Worm (Caenorhabditis elegans) whole organism, midembryonic: ENCODE data around the gene stdh-2.

Source experiments
- T22C8.4 ChIP-seq: fragments of 200-800 bp; sonication (Bioruptor generic); IDR thresholded peaks from 2 replicates; pipeline ENCODE4 v1.3.6; 2022; ENCODE audit warnings: missing genetic modification characterization, missing compliant biosample characterization
- cog-1 ChIP-seq: sonication (generic microtip); optimal IDR thresholded peaks from 2 replicates; lab custom pipeline; 2016; ENCODE audit warnings: missing genetic modification characterization, missing compliant biosample characterization
- flt-1 ChIP-seq: fragments of 200-800 bp; sonication (Bioruptor generic); IDR thresholded peaks from 2 replicates; pipeline ENCODE4 v1.3.6; 2022; ENCODE audit warnings: missing genetic modification characterization, missing compliant biosample characterization
- klf-2 ChIP-seq: fragments of 200-800 bp; sonication (Bioruptor generic); conservative IDR thresholded peaks from 2 replicates; pipeline ENCODE4 v1.3.6; 2022; ENCODE audit warnings: missing genetic modification reagents, missing genetic modification characterization, missing compliant biosample characterization
- med-1 ChIP-seq: sonication (generic microtip); optimal IDR thresholded peaks from 2 replicates; lab custom pipeline; 2017; ENCODE audit warnings: missing genetic modification characterization, mild to moderate bottlenecking, missing compliant biosample characterization, antibody characterized with exemption, missing genetic modification reagents; ENCODE audit not compliant: insufficient read depth
- ref-1 ChIP-seq: fragments of 200-800 bp; sonication (Bioruptor generic); conservative IDR thresholded peaks from 2 replicates; pipeline ENCODE4 v1.3.6; 2022; ENCODE audit warnings: missing genetic modification reagents, missing genetic modification characterization, missing compliant biosample characterization
- tab-1 ChIP-seq: fragments of 200-800 bp; sonication (Bioruptor generic); IDR thresholded peaks from 2 replicates; pipeline ENCODE4 v1.3.6; 2022; ENCODE audit warnings: missing genetic modification characterization, missing compliant biosample characterization
- ztf-23 ChIP-seq: fragments of 200-800 bp; sonication (Bioruptor generic); IDR thresholded peaks from 2 replicates; pipeline ENCODE4 v1.3.6; 2022; ENCODE audit warnings: missing genetic modification reagents, missing genetic modification characterization, missing compliant biosample characterization
- ztf-29 ChIP-seq: fragments of 200-800 bp; sonication (Bioruptor generic); IDR thresholded peaks from 2 replicates; pipeline ENCODE4 v1.3.6; 2022; ENCODE audit warnings: missing genetic modification reagents, missing genetic modification characterization, missing compliant biosample characterization

stdh-2 gene

DNA sequence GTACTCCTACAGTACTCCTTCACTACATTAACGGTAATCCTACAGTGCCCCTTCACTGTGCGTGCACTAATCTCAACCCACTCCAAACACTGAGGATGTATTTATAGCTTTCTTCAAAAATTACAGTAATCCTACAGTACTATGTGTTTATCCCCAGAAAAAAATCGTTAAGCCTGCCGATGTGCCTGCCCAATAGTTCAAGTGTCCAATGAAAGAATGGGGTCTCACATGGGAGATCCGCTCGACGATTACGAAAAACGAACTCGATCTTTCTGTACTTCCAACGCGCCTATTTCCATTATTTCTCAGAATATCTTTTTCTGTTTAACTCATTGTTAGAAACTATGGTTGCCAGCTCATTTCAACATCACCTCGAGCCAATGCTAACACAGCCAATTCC, 34.0 kb downstream of the stdh-2 start, which contains the start of gene nhr-218:
Gene nhr-218, plus strand, starts transcription at position 301 of the 400 bp plus-strand sequence.
- no peak for TF ChIP-seq cog-1 (tag; lab: Kevin White, UChicago)
- TF ChIP-seq med-1 (GFP tag; lab: Kevin White, UChicago): no peak
- no peak for TF ChIP-seq tab-1
- TF ChIP-seq T22C8.4 (GFP tag; lab: Robert Waterston, UW): no peak
- TF ChIP-seq ztf-23 (GFP tag; lab: Robert Waterston, UW): no peak
- TF ChIP-seq ztf-29 (GFP tag; lab: Robert Waterston, UW): no peak
- no peak for TF ChIP-seq flt-1 (GFP tag; lab: Robert Waterston, UW)
- TF ChIP-seq klf-2 (GFP tag; lab: Robert Waterston, UW): no peak
- no peak for TF ChIP-seq ref-1 (GFP tag; lab: Robert Waterston, UW)

ce11 chrV:16259684-16260083, 35.6 kb downstream of the stdh-2 start, which contains the start of gene nhr-127:
Gene nhr-127 (plus strand): TSS chrV:16259984.
- TF ChIP-seq ref-1 (GFP tag; lab: Robert Waterston, UW) (no peak), klf-2 (GFP tag; lab: Robert Waterston, UW) (no peak), tab-1 (no peak), ztf-29 (GFP tag; lab: Robert Waterston, UW) (no peak), ztf-23 (GFP tag; lab: Robert Waterston, UW) (no peak), cog-1 (tag; lab: Kevin White, UChicago) (no peak), T22C8.4 (GFP tag; lab: Robert Waterston, UW) (no peak), med-1 (GFP tag; lab: Kevin White, UChicago) (no peak), flt-1 (GFP tag; lab: Robert Waterston, UW) (no peak)

DNA sequence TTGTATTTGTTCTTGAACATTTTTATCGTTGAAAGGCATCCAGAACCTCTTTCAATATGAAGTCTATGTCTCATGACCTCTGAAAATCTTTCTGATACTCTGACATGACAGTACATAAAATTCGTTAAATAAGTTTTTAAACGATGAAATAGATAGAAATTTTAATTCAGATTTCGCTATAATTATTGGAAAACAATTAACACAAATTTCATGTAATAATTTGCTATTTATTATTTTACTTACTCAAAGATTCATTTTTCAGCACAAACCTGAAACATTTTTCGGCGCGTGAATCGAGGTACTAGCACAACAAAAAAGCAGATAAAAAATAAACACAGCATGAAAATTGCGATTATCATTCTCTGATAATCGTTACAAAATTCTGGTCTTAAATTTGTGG, 42.4 kb downstream of the stdh-2 start, which contains the start of gene T13F3.4:
Gene T13F3.4, minus strand, starts transcription at position 101 of the 400 bp plus-strand sequence.
- TF ChIP-seq ref-1 (GFP tag; lab: Robert Waterston, UW) (no peak), flt-1 (GFP tag; lab: Robert Waterston, UW) (no peak), ztf-23 (GFP tag; lab: Robert Waterston, UW) (no peak), ztf-29 (GFP tag; lab: Robert Waterston, UW) (no peak), tab-1 (no peak), med-1 (GFP tag; lab: Kevin White, UChicago) (no peak), klf-2 (GFP tag; lab: Robert Waterston, UW) (no peak)

DNA sequence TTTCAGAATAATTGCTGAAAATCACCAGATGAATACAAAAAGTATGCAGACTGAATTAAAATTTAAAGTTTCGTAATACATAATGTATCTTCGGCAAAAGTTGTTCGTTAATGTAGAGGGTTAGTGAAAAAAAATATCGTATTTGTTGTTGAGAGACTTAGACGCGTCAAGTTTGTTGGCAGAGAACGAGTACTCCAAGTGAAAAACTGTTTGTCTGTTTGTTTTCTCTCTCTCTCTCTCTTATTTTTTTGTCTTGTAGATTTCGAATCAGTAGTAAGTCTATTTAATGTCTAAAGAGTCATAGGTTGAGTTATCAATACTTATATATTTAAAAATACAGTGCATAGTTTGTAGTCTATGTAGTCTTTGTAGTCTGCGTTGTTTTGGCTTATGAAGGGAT, 45.4 kb downstream of the stdh-2 start, which contains the start of the genes fbxa-2 and T13F3.8:
Gene fbxa-2, minus strand, starts transcription at position 101 of the 400 bp plus-strand sequence.
Gene T13F3.8, plus strand, starts transcription at position 245 of the 400 bp plus-strand sequence.
- TF ChIP-seq T22C8.4 (GFP tag; lab: Robert Waterston, UW): no peak
- TF ChIP-seq ztf-23 (GFP tag; lab: Robert Waterston, UW): no peak
- no peak for TF ChIP-seq ztf-29 (GFP tag; lab: Robert Waterston, UW)
- TF ChIP-seq cog-1 (tag; lab: Kevin White, UChicago): no peak
- TF ChIP-seq ref-1 (GFP tag; lab: Robert Waterston, UW): no peak
- no peak for TF ChIP-seq klf-2 (GFP tag; lab: Robert Waterston, UW)
- no peak for TF ChIP-seq tab-1
- no peak for TF ChIP-seq flt-1 (GFP tag; lab: Robert Waterston, UW)
- TF ChIP-seq med-1 (GFP tag; lab: Kevin White, UChicago): no peak

- no peak for TF ChIP-seq med-1 (GFP tag; lab: Kevin White, UChicago)
- no peak for TF ChIP-seq ref-1 (GFP tag; lab: Robert Waterston, UW)
- no peak for TF ChIP-seq tab-1
- TF ChIP-seq T22C8.4 (GFP tag; lab: Robert Waterston, UW): no peak
- TF ChIP-seq flt-1 (GFP tag; lab: Robert Waterston, UW): no peak
- TF ChIP-seq cog-1 (tag; lab: Kevin White, UChicago): no peak
- TF ChIP-seq klf-2 (GFP tag; lab: Robert Waterston, UW): no peak
Observed at ce11 chrV:16271121-16271520, 47.0 kb downstream of the stdh-2 start, which contains the start of gene T13F3.6. Gene T13F3.6 (minus strand): TSS chrV:16271221.
